Worm (Caenorhabditis elegans) whole organism, young adult: ENCODE data around the gene Y60A3A.24.

Experiments used
- B0019.2 ChIP-seq: fragments of 200-800 bp; sonication (Bioruptor generic); conservative IDR thresholded peaks from 2 replicates; pipeline ENCODE4 v1.3.6; 2022; ENCODE audit warnings: missing genetic modification reagents, missing genetic modification characterization, missing compliant biosample characterization
- T07F8.4 ChIP-seq: sonication (generic microtip); optimal IDR thresholded peaks from 2 replicates; lab custom pipeline; 2016; ENCODE audit warnings: mild to moderate bottlenecking, missing genetic modification characterization, moderate library complexity, missing compliant biosample characterization
- Y67H2A.10 ChIP-seq: fragments of 200-800 bp; sonication (Bioruptor generic); conservative IDR thresholded peaks from 2 replicates; pipeline ENCODE4 v1.3.6; 2022; ENCODE audit warnings: missing genetic modification reagents, missing genetic modification characterization, missing compliant biosample characterization
- ceh-58 ChIP-seq: fragments of 200-800 bp; sonication (Bioruptor generic); IDR thresholded peaks from 2 replicates; pipeline ENCODE4 v1.3.6; 2022; ENCODE audit warnings: missing genetic modification characterization, missing compliant biosample characterization
- dpl-1 ChIP-seq: fragments of 150-350 bp; optimal IDR thresholded peaks from 2 replicates; lab custom pipeline; 2014; ENCODE audit warnings: missing biosample characterization, missing genetic modification reagents, missing genetic modification characterization
- efl-1 ChIP-seq: fragments of 150-350 bp; optimal IDR thresholded peaks from 2 replicates; lab custom pipeline; 2014; ENCODE audit warnings: missing biosample characterization, missing genetic modification reagents, missing genetic modification characterization
- hmg-1.2 ChIP-seq: fragments of 200-800 bp; sonication (Bioruptor generic); IDR thresholded peaks from 2 replicates; pipeline ENCODE4 v1.3.6; 2022; ENCODE audit warnings: missing genetic modification reagents, missing genetic modification characterization, missing compliant biosample characterization
- lag-1 ChIP-seq: fragments of 200-800 bp; sonication (Bioruptor generic); IDR thresholded peaks from 2 replicates; pipeline ENCODE4 v1.3.6; 2022; ENCODE audit warnings: missing genetic modification reagents, missing genetic modification characterization, missing compliant biosample characterization
- nhr-179 ChIP-seq: sonication (generic microtip); optimal IDR thresholded peaks from 2 replicates; lab custom pipeline; 2016; ENCODE audit warnings: mild to moderate bottlenecking, missing genetic modification characterization, missing compliant biosample characterization
- nhr-27 ChIP-seq: fragments of 200-800 bp; sonication (Bioruptor generic); optimal IDR thresholded peaks from 2 replicates; lab custom pipeline; 2018; ENCODE audit warnings: mild to moderate bottlenecking, missing genetic modification characterization, moderate library complexity, missing compliant biosample characterization
- pha-4 ChIP-seq: fragments of 150-350 bp; sonication (generic microtip); optimal IDR thresholded peaks from 2 replicates; lab custom pipeline; 2014; ENCODE audit warnings: missing biosample characterization, missing genetic modification reagents, missing genetic modification characterization
- sea-2 ChIP-seq: fragments of 200-800 bp; sonication (Bioruptor generic); IDR thresholded peaks from 2 replicates; pipeline ENCODE4 v1.3.6; 2022; ENCODE audit warnings: missing genetic modification characterization, missing compliant biosample characterization
- unc-130 ChIP-seq: sonication (generic microtip); optimal IDR thresholded peaks from 2 replicates; lab custom pipeline; 2016; ENCODE audit warnings: missing genetic modification reagents, missing genetic modification characterization, missing compliant biosample characterization
- unc-62 ChIP-seq: fragments of 150-350 bp; optimal IDR thresholded peaks from 2 replicates; lab custom pipeline; 2014; ENCODE audit warnings: missing biosample characterization, missing genetic modification reagents, missing genetic modification characterization

- TF ChIP-seq sea-2: no peak
- no peak for TF ChIP-seq Y67H2A.10 (GFP tag; lab: Robert Waterston, UW)
- no peak for TF ChIP-seq B0019.2 (GFP tag; lab: Robert Waterston, UW)
- TF ChIP-seq T07F8.4 (tag; lab: Kevin White, UChicago): no peak
- no peak for TF ChIP-seq lag-1 (GFP tag; lab: Robert Waterston, UW)
- no peak for TF ChIP-seq dpl-1
- no peak for TF ChIP-seq hmg-1.2 (GFP tag; lab: Robert Waterston, UW)
- no peak for TF ChIP-seq unc-130 (GFP tag; lab: Kevin White, UChicago)
- TF ChIP-seq efl-1 (GFP tag; lab: Kevin White, UChicago): no peak
- TF ChIP-seq unc-62 (GFP tag; lab: Kevin White, UChicago): no peak
- TF ChIP-seq nhr-27: no peak
- no peak for TF ChIP-seq pha-4
- TF ChIP-seq ceh-58 (GFP tag; lab: Robert Waterston, UW): no peak
- TF ChIP-seq nhr-179 (tag; lab: Kevin White, UChicago): no peak
Observed at ce11 chrV:19986788-19987187, 5.1 kb upstream of the Y60A3A.24 start.
